Worm (Caenorhabditis elegans) whole organism, midembryonic: Measurements from ENCODE around the gene ZC374.2.

ENCODE experiments used
- T22C8.4 ChIP-seq: fragments of 200-800 bp; sonication (Bioruptor generic); IDR thresholded peaks from 2 replicates; pipeline ENCODE4 v1.3.6; 2022; ENCODE audit warnings: missing genetic modification characterization, missing compliant biosample characterization
- cog-1 ChIP-seq: sonication (generic microtip); optimal IDR thresholded peaks from 2 replicates; lab custom pipeline; 2016; ENCODE audit warnings: missing genetic modification characterization, missing compliant biosample characterization
- flt-1 ChIP-seq: fragments of 200-800 bp; sonication (Bioruptor generic); IDR thresholded peaks from 2 replicates; pipeline ENCODE4 v1.3.6; 2022; ENCODE audit warnings: missing genetic modification characterization, missing compliant biosample characterization
- klf-2 ChIP-seq: fragments of 200-800 bp; sonication (Bioruptor generic); conservative IDR thresholded peaks from 2 replicates; pipeline ENCODE4 v1.3.6; 2022; ENCODE audit warnings: missing genetic modification reagents, missing genetic modification characterization, missing compliant biosample characterization
- med-1 ChIP-seq: sonication (generic microtip); optimal IDR thresholded peaks from 2 replicates; lab custom pipeline; 2017; ENCODE audit warnings: missing genetic modification characterization, mild to moderate bottlenecking, missing compliant biosample characterization, antibody characterized with exemption, missing genetic modification reagents; ENCODE audit not compliant: insufficient read depth
- ref-1 ChIP-seq: fragments of 200-800 bp; sonication (Bioruptor generic); conservative IDR thresholded peaks from 2 replicates; pipeline ENCODE4 v1.3.6; 2022; ENCODE audit warnings: missing genetic modification reagents, missing genetic modification characterization, missing compliant biosample characterization
- tab-1 ChIP-seq: fragments of 200-800 bp; sonication (Bioruptor generic); IDR thresholded peaks from 2 replicates; pipeline ENCODE4 v1.3.6; 2022; ENCODE audit warnings: missing genetic modification characterization, missing compliant biosample characterization
- ztf-23 ChIP-seq: fragments of 200-800 bp; sonication (Bioruptor generic); IDR thresholded peaks from 2 replicates; pipeline ENCODE4 v1.3.6; 2022; ENCODE audit warnings: missing genetic modification reagents, missing genetic modification characterization, missing compliant biosample characterization
- ztf-29 ChIP-seq: fragments of 200-800 bp; sonication (Bioruptor generic); IDR thresholded peaks from 2 replicates; pipeline ENCODE4 v1.3.6; 2022; ENCODE audit warnings: missing genetic modification reagents, missing genetic modification characterization, missing compliant biosample characterization

The ZC374.2 gene

ce11 chrX:10047325-10047724 lies at the start of gene ZC374.2:
TSS of gene ZC374.2 (minus strand) at chrX:10047425.
- no peak for TF ChIP-seq cog-1 (tag; lab: Kevin White, UChicago)
- no peak for TF ChIP-seq ref-1 (GFP tag; lab: Robert Waterston, UW)
- no peak for TF ChIP-seq flt-1 (GFP tag; lab: Robert Waterston, UW)
- TF ChIP-seq med-1 (GFP tag; lab: Kevin White, UChicago): no peak
- no peak for TF ChIP-seq ztf-23
- TF ChIP-seq klf-2 (GFP tag; lab: Robert Waterston, UW): no peak
- TF ChIP-seq ztf-29 (GFP tag; lab: Robert Waterston, UW): no peak
- no peak for TF ChIP-seq T22C8.4
- TF ChIP-seq tab-1 (GFP tag; lab: Robert Waterston, UW): no peak

ce11 chrX:10095145-10095544 lies 47.9 kb upstream of the ZC374.2 start, which contains the start of gene flp-2:
TSS of gene flp-2 (minus strand) at chrX:10095245.
- no peak for TF ChIP-seq ref-1 (GFP tag; lab: Robert Waterston, UW)
- no peak for TF ChIP-seq klf-2 (GFP tag; lab: Robert Waterston, UW)
- TF ChIP-seq cog-1 (tag; lab: Kevin White, UChicago): no peak
- TF ChIP-seq flt-1 (GFP tag; lab: Robert Waterston, UW): no peak
- TF ChIP-seq ztf-29 (GFP tag; lab: Robert Waterston, UW): no peak
- TF ChIP-seq ztf-23: no peak
- no peak for TF ChIP-seq tab-1 (GFP tag; lab: Robert Waterston, UW)
- no peak for TF ChIP-seq T22C8.4
- no peak for TF ChIP-seq med-1 (GFP tag; lab: Kevin White, UChicago)

ce11 chrX:10092864-10093263 lies 45.6 kb upstream of the ZC374.2 start, which contains the start of gene flp-3:
TSS of gene flp-3 (minus strand) at chrX:10092964.
- TF ChIP-seq ztf-23: no peak
- no peak for TF ChIP-seq med-1 (GFP tag; lab: Kevin White, UChicago)
- TF ChIP-seq ztf-29 (GFP tag; lab: Robert Waterston, UW): no peak
- no peak for TF ChIP-seq ref-1 (GFP tag; lab: Robert Waterston, UW)
- no peak for TF ChIP-seq flt-1 (GFP tag; lab: Robert Waterston, UW)
- no peak for TF ChIP-seq tab-1 (GFP tag; lab: Robert Waterston, UW)
- TF ChIP-seq T22C8.4: no peak
- TF ChIP-seq klf-2 (GFP tag; lab: Robert Waterston, UW): no peak
- no peak for TF ChIP-seq cog-1 (tag; lab: Kevin White, UChicago)

- TF ChIP-seq T22C8.4 (no peak), ztf-29 (GFP tag; lab: Robert Waterston, UW) (no peak), tab-1 (GFP tag; lab: Robert Waterston, UW) (no peak), klf-2 (GFP tag; lab: Robert Waterston, UW) (no peak), ztf-23 (no peak), cog-1 (tag; lab: Kevin White, UChicago) (no peak), ref-1 (GFP tag; lab: Robert Waterston, UW) (no peak), flt-1 (GFP tag; lab: Robert Waterston, UW) (no peak), med-1 (GFP tag; lab: Kevin White, UChicago) (no peak)
Measured at ce11 chrX:10087866-10088265, 40.6 kb upstream of the ZC374.2 start, which contains the start of gene flp-28. TSS of gene flp-28 (minus strand) at chrX:10087966.

- TF ChIP-seq med-1 (GFP tag; lab: Kevin White, UChicago) (no peak), ztf-29 (GFP tag; lab: Robert Waterston, UW) (no peak)
Measured at ce11 chrX:10085073-10085472, 37.8 kb upstream of the ZC374.2 start.

ce11 chrX:10084050-10084672 lies 36.9 kb upstream of the ZC374.2 start, which contains the start of gene W07E11.1:
TSS of gene W07E11.1 (plus strand) at chrX:10084622.
- TF ChIP-seq flt-1 (GFP tag; lab: Robert Waterston, UW): no peak
- TF ChIP-seq klf-2 (GFP tag; lab: Robert Waterston, UW): no peak
- TF ChIP-seq ztf-29 (GFP tag; lab: Robert Waterston, UW): no peak
- no peak for TF ChIP-seq ztf-23
- TF ChIP-seq ref-1 (GFP tag; lab: Robert Waterston, UW): no peak
- TF ChIP-seq T22C8.4: no peak
- no peak for TF ChIP-seq med-1 (GFP tag; lab: Kevin White, UChicago)
- TF ChIP-seq tab-1 (GFP tag; lab: Robert Waterston, UW): no peak
- TF ChIP-seq cog-1 (tag; lab: Kevin White, UChicago): no peak

ce11 chrX:10083272-10083671 lies 36.0 kb upstream of the ZC374.2 start:
- TF ChIP-seq ztf-23: no peak
- TF ChIP-seq med-1 (GFP tag; lab: Kevin White, UChicago): no peak
- no peak for TF ChIP-seq flt-1 (GFP tag; lab: Robert Waterston, UW)
- TF ChIP-seq cog-1 (tag; lab: Kevin White, UChicago): no peak
- TF ChIP-seq klf-2 (GFP tag; lab: Robert Waterston, UW): no peak
- no peak for TF ChIP-seq ztf-29 (GFP tag; lab: Robert Waterston, UW)
- TF ChIP-seq ref-1 (GFP tag; lab: Robert Waterston, UW): no peak
- TF ChIP-seq T22C8.4: no peak

- TF ChIP-seq med-1 (GFP tag; lab: Kevin White, UChicago) (no peak), ztf-29 (GFP tag; lab: Robert Waterston, UW) (no peak), cog-1 (tag; lab: Kevin White, UChicago) (no peak), T22C8.4 (no peak)
Measured at ce11 chrX:10081077-10081476, 33.9 kb upstream of the ZC374.2 start.

- TF ChIP-seq flt-1 (GFP tag; lab: Robert Waterston, UW) (no peak), klf-2 (GFP tag; lab: Robert Waterston, UW) (no peak), cog-1 (tag; lab: Kevin White, UChicago) (no peak), ztf-29 (GFP tag; lab: Robert Waterston, UW) (no peak), T22C8.4 (no peak), ref-1 (GFP tag; lab: Robert Waterston, UW) (no peak), med-1 (GFP tag; lab: Kevin White, UChicago) (no peak), ztf-23 (no peak), tab-1 (GFP tag; lab: Robert Waterston, UW) (no peak)
Measured at ce11 chrX:10079230-10079629, 32.0 kb upstream of the ZC374.2 start.
